Worm (Caenorhabditis elegans): ENCODE measurements around the gene egl-4.

ce11 chrIV:1896145-1896544 is 48.3 kb downstream of the egl-4 start:
- TF ChIP-seq blmp-1 (tag; optimal IDR thresholded peaks at IDR 0.05) (no peak), ceh-43 (GFP tag; optimal IDR thresholded peaks at IDR 0.05) (peak; percentile 73), ztf-11 (tag; optimal IDR thresholded peaks at IDR 0.05) (no peak), unc-39 (tag; optimal IDR thresholded peaks at IDR 0.05) (no peak)

Data from whole organism, mixed stage, embryonic.